Worm (Caenorhabditis elegans): ENCODE data around the gene F16G10.11.

DNA sequence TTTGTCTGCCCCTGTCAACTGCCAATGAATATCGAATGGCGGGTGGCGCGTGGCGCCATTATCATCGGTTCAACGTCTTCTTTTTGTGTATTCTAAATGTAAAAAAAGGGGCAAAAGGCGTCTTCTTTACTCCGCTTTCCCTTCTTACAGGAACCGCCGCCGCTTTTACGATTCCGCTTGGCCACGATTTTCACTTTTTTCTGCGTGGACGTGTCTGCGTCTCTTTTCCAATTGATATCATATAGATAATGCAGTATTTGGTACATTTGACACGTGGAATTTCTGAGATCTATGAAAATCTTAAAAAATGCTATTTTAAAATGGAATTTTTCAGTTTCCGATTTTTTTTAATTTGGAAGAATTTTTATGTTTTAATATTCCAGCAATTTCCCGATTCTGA lies 41.8 kb upstream of the F16G10.11 start:
- no peak for TF ChIP-seq F13H6.1 (tag; optimal IDR thresholded peaks at IDR 0.05)
- no peak for TF ChIP-seq pqm-1 (tag; optimal IDR thresholded peaks at IDR 0.05)
- TF ChIP-seq ama-1 (optimal IDR thresholded peaks at IDR 0.05), result no peak
- TF ChIP-seq lim-6 (tag; optimal IDR thresholded peaks at IDR 0.05), result no peak
- no peak for TF ChIP-seq nhr-11 (tag; optimal IDR thresholded peaks at IDR 0.05)
